Worm (Caenorhabditis elegans) whole organism, late embryonic: Measurements from ENCODE around the gene gei-6.
A peak's percentile ranks its signal among the peaks of the same experiment; 100 is the strongest.

Experiments used
- ama-1 ChIP-seq: fragments of 150-350 bp; optimal IDR thresholded peaks from 2 replicates; lab custom pipeline; 2014
- dve-1 ChIP-seq: sonication (generic microtip); optimal IDR thresholded peaks from 2 replicates; lab custom pipeline; 2017; ENCODE audit warnings: antibody characterized with exemption, mild to moderate bottlenecking, missing genetic modification characterization, missing compliant biosample characterization
- fax-1 ChIP-seq: sonication (generic microtip); optimal IDR thresholded peaks from 2 replicates; lab custom pipeline; 2016; ENCODE audit warnings: missing genotype, missing genetic modification characterization, missing compliant biosample characterization
- fkh-10 ChIP-seq: fragments of 150-350 bp; optimal IDR thresholded peaks from 2 replicates; lab custom pipeline; 2014; ENCODE audit warnings: missing biosample characterization, missing genetic modification reagents, missing genetic modification characterization
- hlh-8 ChIP-seq: sonication (generic microtip); optimal IDR thresholded peaks from 2 replicates; lab custom pipeline; 2016; ENCODE audit warnings: missing genotype, missing genetic modification characterization, missing compliant biosample characterization
- odd-2 ChIP-seq: sonication (generic microtip); optimal IDR thresholded peaks from 2 replicates; lab custom pipeline; 2017; ENCODE audit warnings: antibody characterized with exemption, mild to moderate bottlenecking, missing genetic modification characterization, missing compliant biosample characterization
- pag-3 ChIP-seq: sonication (generic microtip); optimal IDR thresholded peaks from 2 replicates; lab custom pipeline; 2016; ENCODE audit warnings: missing compliant biosample characterization, missing genetic modification characterization, borderline replicate concordance
- pha-4 ChIP-seq: fragments of 150-350 bp; optimal IDR thresholded peaks from 2 replicates; lab custom pipeline; 2018; ENCODE audit warnings: missing biosample characterization, missing genetic modification reagents, missing genetic modification characterization
- pqm-1 ChIP-seq: sonication (generic microtip); optimal IDR thresholded peaks from 2 replicates; lab custom pipeline; 2016; ENCODE audit warnings: missing genetic modification characterization, missing compliant biosample characterization
- unc-86 ChIP-seq: sonication (generic microtip); optimal IDR thresholded peaks from 2 replicates; lab custom pipeline; 2016; ENCODE audit warnings: missing genetic modification characterization, missing compliant biosample characterization

ce11 chrV:7196498-7196966, 34.1 kb downstream of the gei-6 start, which contains the start of gene F09G2.2:
- peak; percentile 42 for TF ChIP-seq dve-1 (tag; lab: Kevin White, UChicago)
- no peak for TF ChIP-seq ama-1 (lab: Kevin White, UChicago)
- TF ChIP-seq pha-4 (tag; lab: Kevin White, UChicago), result no peak
- TF ChIP-seq fkh-10 (GFP tag; lab: Kevin White, UChicago), result no peak
- TF ChIP-seq odd-2 (tag; lab: Kevin White, UChicago), result no peak
- TF ChIP-seq hlh-8 (tag; lab: Kevin White, UChicago), result no peak
- TF ChIP-seq pqm-1 (tag; lab: Kevin White, UChicago), result no peak
- no peak for TF ChIP-seq fax-1 (tag; lab: Kevin White, UChicago)
- TF ChIP-seq unc-86, result no peak
- no peak for TF ChIP-seq pag-3
